Fruit fly (Drosophila melanogaster) whole organism, embryonic: ENCODE results near the gene Torsin.

Experiments used
- Abd-B ChIP-seq: fragments of 200-800 bp; sonication (Bioruptor generic); optimal IDR thresholded peaks from 2 replicates; lab custom pipeline; 2018; ENCODE audit warnings: missing biosample characterization, mild to moderate bottlenecking, missing genetic modification characterization, moderate library complexity
- Adf1 ChIP-seq: fragments of 200-800 bp; sonication (Bioruptor generic); IDR thresholded peaks from 2 replicates; pipeline ENCODE4 v1.3.6; 2022; ENCODE audit warnings: missing biosample characterization, missing genetic modification characterization
- Atf-2 ChIP-seq: fragments of 200-800 bp; sonication (Bioruptor generic); optimal IDR thresholded peaks from 2 replicates; lab custom pipeline; 2016; ENCODE audit warnings: missing biosample characterization, missing genetic modification characterization
- CG1024 ChIP-seq: fragments of 200-800 bp; sonication (Bioruptor generic); IDR thresholded peaks from 2 replicates; pipeline ENCODE4 v1.3.6; 2022; ENCODE audit warnings: missing biosample characterization, missing genetic modification characterization
- CG10431 ChIP-seq: fragments of 200-800 bp; sonication (Bioruptor generic); optimal IDR thresholded peaks from 3 replicates; lab custom pipeline; 2018; ENCODE audit warnings: missing biosample characterization, mild to moderate bottlenecking, missing genetic modification characterization
- CG11723 ChIP-seq: fragments of 200-800 bp; sonication (Bioruptor generic); optimal IDR thresholded peaks from 2 replicates; lab custom pipeline; 2017; ENCODE audit warnings: missing biosample characterization, mild to moderate bottlenecking, missing genetic modification characterization
- CG12942 ChIP-seq: fragments of 200-800 bp; sonication (Bioruptor generic); optimal IDR thresholded peaks from 3 replicates; lab custom pipeline; 2016; ENCODE audit warnings: missing biosample characterization, missing genetic modification characterization
- CG13123 ChIP-seq: fragments of 200-800 bp; sonication (Bioruptor generic); optimal IDR thresholded peaks from 2 replicates; lab custom pipeline; 2016; ENCODE audit warnings: missing biosample characterization, missing genetic modification characterization
- CG13424 ChIP-seq: fragments of 200-800 bp; sonication (Bioruptor generic); optimal IDR thresholded peaks from 2 replicates; lab custom pipeline; 2019; ENCODE audit warnings: missing biosample characterization, mild to moderate bottlenecking, missing genetic modification characterization, moderate library complexity
- CG15073 ChIP-seq: fragments of 200-800 bp; sonication (Bioruptor generic); optimal IDR thresholded peaks from 2 replicates; lab custom pipeline; 2016; ENCODE audit warnings: missing biosample characterization, missing genetic modification characterization
- CG1529 ChIP-seq: fragments of 200-800 bp; sonication (Bioruptor generic); optimal IDR thresholded peaks from 3 replicates; lab custom pipeline; 2018; ENCODE audit warnings: missing biosample characterization, missing genetic modification characterization
- CG15601 ChIP-seq: fragments of 200-800 bp; sonication (Bioruptor generic); optimal IDR thresholded peaks from 3 replicates; lab custom pipeline; 2019; ENCODE audit warnings: missing biosample characterization, mild to moderate bottlenecking, missing genetic modification characterization, moderate library complexity
- CG17829 ChIP-seq: fragments of 200-800 bp; optimal IDR thresholded peaks from 2 replicates; lab custom pipeline; 2019; ENCODE audit warnings: missing biosample characterization, mild to moderate bottlenecking, missing genetic modification characterization, moderate library complexity
- CG18262 ChIP-seq: fragments of 200-800 bp; optimal IDR thresholded peaks from 3 replicates; lab custom pipeline; 2019; ENCODE audit warnings: missing biosample characterization, mild to moderate bottlenecking, missing genetic modification characterization, moderate library complexity
- CG2712 ChIP-seq: fragments of 200-800 bp; optimal IDR thresholded peaks from 3 replicates; lab custom pipeline; 2019; ENCODE audit warnings: missing biosample characterization, mild to moderate bottlenecking, missing genetic modification characterization, moderate library complexity
- CG33557 ChIP-seq: fragments of 200-800 bp; sonication (Bioruptor generic); optimal IDR thresholded peaks from 2 replicates; lab custom pipeline; 2019; ENCODE audit warnings: missing biosample characterization, mild to moderate bottlenecking, missing genetic modification characterization, moderate library complexity
- CG3726 ChIP-seq: fragments of 200-800 bp; sonication (Bioruptor generic); IDR thresholded peaks from 3 replicates; pipeline ENCODE4, ENCODE4 v1.3.6; 2022; ENCODE audit warnings: missing biosample characterization, missing genetic modification characterization
- CG4282 ChIP-seq: fragments of 200-800 bp; sonication (Bioruptor generic); optimal IDR thresholded peaks from 2 replicates; lab custom pipeline; 2016; ENCODE audit warnings: missing biosample characterization, missing genetic modification characterization
- CG4328 ChIP-seq: fragments of 200-800 bp; sonication (Bioruptor generic); optimal IDR thresholded peaks from 3 replicates; lab custom pipeline; 2017; ENCODE audit warnings: missing biosample characterization, missing genetic modification reagents, missing genetic modification characterization
- CG4617 ChIP-seq: fragments of 200-800 bp; sonication (Bioruptor generic); optimal IDR thresholded peaks from 3 replicates; lab custom pipeline; 2016; ENCODE audit warnings: missing biosample characterization, missing genetic modification characterization, borderline replicate concordance
- CG4707 ChIP-seq: fragments of 200-800 bp; sonication (Bioruptor generic); optimal IDR thresholded peaks from 2 replicates; lab custom pipeline; 2018; ENCODE audit warnings: missing biosample characterization, mild to moderate bottlenecking, missing genetic modification characterization, moderate library complexity
- CG6689 ChIP-seq: fragments of 200-800 bp; sonication (Bioruptor generic); IDR thresholded peaks from 2 replicates; pipeline ENCODE4 v1.3.6; 2022; ENCODE audit warnings: missing biosample characterization, missing genetic modification characterization
- CG8359 ChIP-seq: fragments of 200-800 bp; sonication (Bioruptor generic); optimal IDR thresholded peaks from 2 replicates; lab custom pipeline; 2017; ENCODE audit warnings: missing biosample characterization, mild to moderate bottlenecking, missing genetic modification characterization, borderline replicate concordance
- CG8388 ChIP-seq: fragments of 200-800 bp; sonication (Bioruptor generic); optimal IDR thresholded peaks from 2 replicates; lab custom pipeline; 2019; ENCODE audit warnings: missing biosample characterization, mild to moderate bottlenecking, missing genetic modification characterization, moderate library complexity
- CG9215 ChIP-seq: fragments of 200-800 bp; sonication (Bioruptor generic); IDR thresholded peaks from 2 replicates; pipeline ENCODE4 v1.3.6; 2022; ENCODE audit warnings: missing biosample characterization, missing genetic modification characterization
- CkIIα-i1 ChIP-seq: fragments of 200-800 bp; sonication (Bioruptor generic); IDR thresholded peaks from 2 replicates; pipeline ENCODE4 v1.3.6; 2022; ENCODE audit warnings: missing biosample characterization, missing genetic modification characterization
- Dip2 ChIP-seq: fragments of 200-800 bp; sonication (Bioruptor generic); IDR thresholded peaks from 2 replicates; pipeline ENCODE4 v1.3.6; 2022; ENCODE audit warnings: missing biosample characterization, missing genetic modification characterization
- Hr3 ChIP-seq: fragments of 200-800 bp; sonication (Bioruptor generic); optimal IDR thresholded peaks from 3 replicates; lab custom pipeline; 2016; ENCODE audit warnings: missing biosample characterization, missing genetic modification characterization
- Mrtf ChIP-seq: fragments of 200-800 bp; sonication (Bioruptor generic); IDR thresholded peaks from 3 replicates; pipeline ENCODE4 v1.3.6; 2022; ENCODE audit warnings: missing biosample characterization, missing genetic modification characterization
- NC2β ChIP-seq: fragments of 200-800 bp; sonication (Bioruptor generic); optimal IDR thresholded peaks from 2 replicates; lab custom pipeline; 2016; ENCODE audit warnings: missing biosample characterization, missing genetic modification characterization
- Oli ChIP-seq: fragments of 200-800 bp; sonication (Bioruptor generic); optimal IDR thresholded peaks from 2 replicates; lab custom pipeline; 2018; ENCODE audit warnings: missing biosample characterization, mild to moderate bottlenecking, missing genetic modification characterization, moderate library complexity
- Poxn ChIP-seq: fragments of 200-800 bp; sonication (Bioruptor generic); IDR thresholded peaks from 2 replicates; pipeline ENCODE4 v1.3.6; 2022; ENCODE audit warnings: missing biosample characterization, missing genetic modification characterization
- TFAM ChIP-seq: fragments of 200-800 bp; sonication (Bioruptor generic); optimal IDR thresholded peaks from 2 replicates; lab custom pipeline; 2017; ENCODE audit warnings: missing biosample characterization, missing genetic modification characterization, inconsistent platforms
- Trl ChIP-seq, 3 experiments: fragments of >200 bp in 2 of 3; fragments of 200-800 bp in 1 of 3; sonication (Bioruptor generic) in 1 of 3; optimal IDR thresholded peaks; 2 replicates in 1 of 3; 3 replicates in 2 of 3; lab custom pipeline; 2016 to 2017; ENCODE audit warnings: missing biosample characterization in 1 of 3, missing genetic modification characterization in 1 of 3
- YL-1 ChIP-seq: fragments of 200-800 bp; sonication (Bioruptor generic); optimal IDR thresholded peaks from 3 replicates; lab custom pipeline; 2017; ENCODE audit warnings: missing biosample characterization, mild to moderate bottlenecking, missing genetic modification characterization
- ac ChIP-seq: fragments of 200-800 bp; sonication (Bioruptor generic); optimal IDR thresholded peaks from 3 replicates; lab custom pipeline; 2017; ENCODE audit warnings: missing biosample characterization, mild to moderate bottlenecking, missing genetic modification characterization
- bigmax ChIP-seq: fragments of 200-800 bp; sonication (Bioruptor generic); optimal IDR thresholded peaks from 2 replicates; lab custom pipeline; 2018; ENCODE audit warnings: missing biosample characterization, mild to moderate bottlenecking, missing genetic modification characterization
- bowl ChIP-seq: fragments of 200-800 bp; sonication (Bioruptor generic); IDR thresholded peaks from 2 replicates; pipeline ENCODE4 v1.3.6; 2022; ENCODE audit warnings: missing biosample characterization, missing genetic modification characterization
- da ChIP-seq: fragments of 200-800 bp; sonication (Bioruptor generic); optimal IDR thresholded peaks from 2 replicates; lab custom pipeline; 2016; ENCODE audit warnings: missing biosample characterization, missing genetic modification characterization
- dan ChIP-seq: fragments of 200-800 bp; sonication (Bioruptor generic); IDR thresholded peaks from 2 replicates; pipeline ENCODE4 v1.3.6; 2022; ENCODE audit warnings: missing biosample characterization, missing genetic modification characterization
- fd3F ChIP-seq: fragments of 200-800 bp; sonication (Bioruptor generic); optimal IDR thresholded peaks from 2 replicates; lab custom pipeline; 2018; ENCODE audit warnings: missing biosample characterization, mild to moderate bottlenecking, missing genetic modification characterization, moderate library complexity
- gce ChIP-seq: fragments of 200-800 bp; sonication (Bioruptor generic); IDR thresholded peaks from 3 replicates; pipeline ENCODE4 v1.3.6; 2022; ENCODE audit warnings: missing biosample characterization, missing genetic modification characterization
- lab ChIP-seq: fragments of 200-800 bp; sonication (Bioruptor generic); optimal IDR thresholded peaks from 3 replicates; lab custom pipeline; 2017; ENCODE audit warnings: missing biosample characterization, missing genetic modification characterization, mild to moderate bottlenecking, moderate library complexity, missing genetic modification reagents
- lilli ChIP-seq: fragments of 200-800 bp; sonication (Bioruptor generic); optimal IDR thresholded peaks from 3 replicates; lab custom pipeline; 2016; ENCODE audit warnings: missing biosample characterization, missing genetic modification characterization
- nmo ChIP-seq: fragments of 200-800 bp; sonication (Bioruptor generic); optimal IDR thresholded peaks from 2 replicates; lab custom pipeline; 2018; ENCODE audit warnings: missing biosample characterization, mild to moderate bottlenecking, missing genetic modification characterization, moderate library complexity
- odd ChIP-seq: fragments of 200-800 bp; sonication (Bioruptor generic); optimal IDR thresholded peaks from 2 replicates; lab custom pipeline; 2017; ENCODE audit warnings: missing biosample characterization, mild to moderate bottlenecking, missing genetic modification characterization
- pan ChIP-seq, 4 experiments: fragments of >200 bp in 3 of 4; fragments of 200-800 bp in 1 of 4; sonication (Bioruptor generic) in 1 of 4; optimal IDR thresholded peaks in 3 of 4; IDR thresholded peaks in 1 of 4; 2 replicates each; pipeline versions ENCODE4 v1.3.6 to Lab custom; 2017 to 2022; ENCODE audit warnings: missing biosample characterization in 2 of 4, missing genetic modification characterization in 2 of 4, mixed read lengths in 1 of 4
- scrt ChIP-seq: fragments of 200-800 bp; sonication (Bioruptor generic); optimal IDR thresholded peaks from 2 replicates; lab custom pipeline; 2018; ENCODE audit warnings: missing biosample characterization, mild to moderate bottlenecking, missing genetic modification characterization, moderate library complexity
- sr ChIP-seq: fragments of 200-800 bp; sonication (Bioruptor generic); IDR thresholded peaks from 3 replicates; pipeline ENCODE4 v1.3.6; 2022; ENCODE audit warnings: missing biosample characterization, missing genetic modification characterization
- trh ChIP-seq: fragments of 200-800 bp; sonication (Bioruptor generic); optimal IDR thresholded peaks from 2 replicates; lab custom pipeline; 2016; ENCODE audit warnings: missing biosample characterization, missing genetic modification characterization

Torsin gene

dm6 chrX:4679813-4680381, 30.1 kb upstream of the Torsin start (continued):
- TF ChIP-seq CG2712 (tag; lab: Kevin White, UChicago) = peak; percentile 51
- TF ChIP-seq CG1529 (GFP tag; lab: Kevin White, UChicago) = no peak
- TF ChIP-seq Poxn (GFP tag; lab: Robert Waterston, UW) = no peak
- TF ChIP-seq lilli = peak; percentile 70
- peak; percentile 61 for TF ChIP-seq Atf-2 (GFP tag; lab: Kevin White, UChicago)
- TF ChIP-seq CG4328 (GFP tag; lab: Kevin White, UChicago) = no peak
- peak; percentile 68 for TF ChIP-seq CG13424 (tag; lab: Kevin White, UChicago)
- TF ChIP-seq ac (GFP tag; lab: Kevin White, UChicago) = no peak
- no peak for TF ChIP-seq dan (GFP tag; lab: Robert Waterston, UW)
- TF ChIP-seq CG3726 (GFP tag; lab: Robert Waterston, UW) = no peak
- TF ChIP-seq CG15601 (tag; lab: Kevin White, UChicago) = no peak
- no peak for TF ChIP-seq CG15073 (GFP tag; lab: Kevin White, UChicago)
- TF ChIP-seq CkIIα-i1 (GFP tag; lab: Robert Waterston, UW) = no peak
- no peak for TF ChIP-seq YL-1 (GFP tag; lab: Kevin White, UChicago)
- no peak for TF ChIP-seq CG8359 (GFP tag; lab: Kevin White, UChicago)
- TF ChIP-seq Mrtf (GFP tag; lab: Robert Waterston, UW) = no peak
- TF ChIP-seq nmo (GFP tag; lab: Kevin White, UChicago) = peak; percentile 58
- no peak for TF ChIP-seq odd (GFP tag; lab: Kevin White, UChicago)
- TF ChIP-seq CG6689 (GFP tag; lab: Robert Waterston, UW) = peak; percentile 71
- TF ChIP-seq Oli (tag; lab: Kevin White, UChicago) = peak; percentile 67
- no peak for TF ChIP-seq CG4282 (GFP tag; lab: Kevin White, UChicago)
- TF ChIP-seq CG13123 (GFP tag; lab: Kevin White, UChicago) = no peak
- TF ChIP-seq CG8388 (GFP tag; lab: Kevin White, UChicago) = peak; percentile 53
- peak; percentile 15 for TF ChIP-seq scrt
- TF ChIP-seq da (GFP tag; lab: Kevin White, UChicago) = no peak
- TF ChIP-seq Trl (optimal IDR thresholded peaks at IDR 0.05; lab: Kevin White, UChicago) = no peak
- peak; percentile 4 for TF ChIP-seq Trl (GFP tag; optimal IDR thresholded peaks at IDR 0.05; lab: Kevin White, UChicago)
- no peak for TF ChIP-seq CG12942
- peak; percentile 38; the same call in 1 of the 2 replicates for TF ChIP-seq bowl (GFP tag; lab: Robert Waterston, UW)
- no peak for TF ChIP-seq CG1024 (GFP tag; lab: Robert Waterston, UW)
- TF ChIP-seq CG4617 = no peak
- TF ChIP-seq sr (GFP tag; lab: Robert Waterston, UW) = no peak
- TF ChIP-seq NC2β = peak; percentile 24
- TF ChIP-seq CG18262 = peak; percentile 57
- TF ChIP-seq CG33557 (GFP tag; lab: Kevin White, UChicago) = no peak
- peak; percentile 24 for TF ChIP-seq trh (GFP tag; lab: Kevin White, UChicago)
- peak; percentile 36 for TF ChIP-seq fd3F (GFP tag; lab: Kevin White, UChicago)
- no peak for TF ChIP-seq CG10431 (GFP tag; lab: Kevin White, UChicago)
- no peak for TF ChIP-seq Adf1
- TF ChIP-seq CG4707 (GFP tag; lab: Kevin White, UChicago) = no peak
- peak; percentile 27 for TF ChIP-seq CG17829 (tag; lab: Kevin White, UChicago)
- no peak for TF ChIP-seq bigmax (GFP tag; lab: Kevin White, UChicago)
- TF ChIP-seq Abd-B (GFP tag; lab: Kevin White, UChicago) = peak; percentile 16
- no peak; the same call in 2 of the 3 replicates for TF ChIP-seq gce (GFP tag; lab: Robert Waterston, UW)
- TF ChIP-seq CG9215 = no peak
- TF ChIP-seq lab (GFP tag; lab: Kevin White, UChicago) = peak; percentile 76
- peak; percentile 7 for TF ChIP-seq CG11723 (GFP tag; lab: Kevin White, UChicago)
- TF ChIP-seq Hr3 = peak; percentile 46
- no peak for TF ChIP-seq pan (optimal IDR thresholded peaks at IDR 0.05; lab: Kevin White, UChicago)
- TF ChIP-seq pan (GFP tag; optimal IDR thresholded peaks at IDR 0.05 in 1 of 2, IDR thresholded peaks at IDR 0.05 in 1 of 2) = peak in 1 of 2 experiments; percentile 69
- no peak for TF ChIP-seq Dip2 (GFP tag; lab: Robert Waterston, UW)
- no peak for TF ChIP-seq TFAM (GFP tag; lab: Kevin White, UChicago)
